Worm (Caenorhabditis elegans) whole organism, mixed stage, embryonic: ENCODE measurements around the gene T12G3.2.

Experiments
- blmp-1 ChIP-seq: fragments of 150-350 bp; optimal IDR thresholded peaks from 2 replicates; lab custom pipeline; 2014; ENCODE audit warnings: missing biosample characterization, missing genetic modification characterization
- elt-3 ChIP-seq: fragments of 150-350 bp; optimal IDR thresholded peaks from 2 replicates; lab custom pipeline; 2014; ENCODE audit warnings: missing biosample characterization, missing genetic modification characterization
- flh-1 ChIP-seq: fragments of 200-800 bp; sonication (Bioruptor generic); optimal IDR thresholded peaks from 2 replicates; lab custom pipeline; 2018; ENCODE audit warnings: mild to moderate bottlenecking, missing genetic modification characterization, moderate library complexity, missing compliant biosample characterization
- lin-13 ChIP-seq: fragments of 150-350 bp; optimal IDR thresholded peaks from 2 replicates; lab custom pipeline; 2014; ENCODE audit warnings: missing biosample characterization, missing genetic modification characterization
- lsy-2 ChIP-seq: fragments of 150-350 bp; optimal IDR thresholded peaks from 2 replicates; lab custom pipeline; 2014; ENCODE audit warnings: missing biosample characterization, missing genetic modification characterization
- mep-1 ChIP-seq: fragments of 150-350 bp; optimal IDR thresholded peaks from 2 replicates; lab custom pipeline; 2017; ENCODE audit warnings: missing biosample characterization, missing genetic modification reagents, missing genetic modification characterization, inconsistent platforms
- nhr-12 ChIP-seq: fragments of 150-350 bp; optimal IDR thresholded peaks from 2 replicates; lab custom pipeline; 2014; ENCODE audit warnings: missing biosample characterization, missing genetic modification characterization
- nhr-237 ChIP-seq: fragments of 150-350 bp; optimal IDR thresholded peaks from 2 replicates; lab custom pipeline; 2014; ENCODE audit warnings: missing biosample characterization, missing genetic modification characterization
- snpc-4 ChIP-seq: fragments of 150-350 bp; optimal IDR thresholded peaks from 2 replicates; lab custom pipeline; 2014; ENCODE audit warnings: missing biosample characterization, missing genetic modification characterization
- unc-39 ChIP-seq: fragments of 150-350 bp; optimal IDR thresholded peaks from 2 replicates; lab custom pipeline; 2014; ENCODE audit warnings: missing biosample characterization, missing genetic modification characterization
- unc-62 ChIP-seq: fragments of 150-350 bp; optimal IDR thresholded peaks from 2 replicates; lab custom pipeline; 2014; ENCODE audit warnings: missing biosample characterization, missing genetic modification reagents, missing genetic modification characterization

- TF ChIP-seq lin-13 (no peak), nhr-12 (no peak), mep-1 (tag; lab: Kevin White, UChicago) (no peak), lsy-2 (tag; lab: Kevin White, UChicago) (no peak), blmp-1 (tag; lab: Kevin White, UChicago) (no peak), nhr-237 (tag; lab: Kevin White, UChicago) (no peak), unc-39 (no peak), flh-1 (GFP tag; lab: Kevin White, UChicago) (no peak), elt-3 (no peak), unc-62 (GFP tag; lab: Kevin White, UChicago) (no peak), snpc-4 (tag; lab: Kevin White, UChicago) (no peak)
Observed at ce11 chrIV:12005090-12005770, 41.5 kb downstream of the T12G3.2 start.
